Fruit fly (Drosophila melanogaster): ENCODE results near the gene CG14811.

CG14811 gene

DNA sequence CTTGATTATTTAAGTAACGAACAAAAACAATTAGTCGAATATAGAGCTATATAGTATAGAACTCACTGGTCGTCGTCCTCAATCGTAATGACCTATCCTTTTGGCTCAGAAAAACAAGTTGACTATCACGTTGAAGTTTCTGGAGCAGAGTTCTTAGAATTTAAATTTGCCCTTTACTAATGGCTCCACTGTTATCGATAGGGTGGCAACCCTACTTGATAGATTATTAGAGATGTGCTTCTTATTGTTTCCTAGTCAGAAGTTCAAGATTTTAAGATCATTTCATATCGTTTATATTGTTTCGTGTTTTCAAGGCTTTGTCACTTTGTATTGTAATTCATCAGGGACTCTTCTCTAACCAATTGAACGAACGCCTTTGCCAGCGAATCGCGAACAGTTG is 1.9 kb downstream of the CG14811 start, which contains the start of gene CG14810:
CG14810 (minus strand) TSS at position 101 of the 400 bp plus-strand sequence.
- no peak for TF ChIP-seq CG8478 (optimal IDR thresholded peaks at IDR 0.05)
- TF ChIP-seq Sry-δ (GFP tag; optimal IDR thresholded peaks at IDR 0.05), result peak; percentile 12

DNA sequence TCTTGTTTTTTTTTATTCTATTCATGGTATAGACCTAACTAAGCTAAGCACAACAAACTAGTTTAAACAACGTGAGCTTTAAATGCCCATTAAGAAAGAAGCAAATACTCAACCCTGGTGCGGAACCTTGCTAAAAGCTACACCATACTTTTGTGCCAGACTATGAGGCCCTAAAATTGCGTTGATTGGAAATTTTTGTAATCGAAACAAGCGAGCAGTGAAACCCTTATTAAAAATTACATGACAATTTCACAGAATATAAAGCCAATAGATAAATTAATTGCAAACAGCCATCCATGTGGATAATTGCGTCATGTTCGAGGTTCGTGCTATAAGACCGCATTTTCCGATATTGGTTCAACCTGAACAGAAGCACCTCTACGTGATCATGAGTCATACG is 3.2 kb downstream of the CG14811 start:
- TF ChIP-seq yki (optimal IDR thresholded peaks at IDR 0.05), result no peak
- TF ChIP-seq Fer3 (tag; optimal IDR thresholded peaks at IDR 0.05), result no peak
- TF ChIP-seq Hsf (GFP tag; optimal IDR thresholded peaks at IDR 0.05), result no peak
- no peak for TF ChIP-seq Usf (GFP tag; optimal IDR thresholded peaks at IDR 0.05)
- no peak for TF ChIP-seq CG42726 (GFP tag; IDR thresholded peaks at IDR 0.05; ENCODE audit: partially characterized antibody)
- TF ChIP-seq CG15479 (GFP tag; optimal IDR thresholded peaks at IDR 0.05), result no peak
- TF ChIP-seq CG32532 (GFP tag; IDR thresholded peaks at IDR 0.05), result no peak
- no peak for TF ChIP-seq cwo (GFP tag; optimal IDR thresholded peaks at IDR 0.05)
- no peak for TF ChIP-seq CG13624 (GFP tag; optimal IDR thresholded peaks at IDR 0.05)
- TF ChIP-seq trem (tag; optimal IDR thresholded peaks at IDR 0.05), result no peak
- TF ChIP-seq emc (GFP tag; optimal IDR thresholded peaks at IDR 0.05), result no peak
- no peak for TF ChIP-seq CG31224 (GFP tag; IDR thresholded peaks at IDR 0.05)
- peak; percentile 66 for TF ChIP-seq CTCF (GFP tag; optimal IDR thresholded peaks at IDR 0.05)
- TF ChIP-seq Ets65A (GFP tag), result no peak
- peak; percentile 73 for TF ChIP-seq Med (GFP tag)
- no peak for TF ChIP-seq sens-2 (GFP tag; IDR thresholded peaks at IDR 0.05)
- TF ChIP-seq stc (GFP tag; IDR thresholded peaks at IDR 0.05), result no peak
- TF ChIP-seq CG2129 (GFP tag; IDR thresholded peaks at IDR 0.05; ENCODE audit: partially characterized antibody), result no peak
- peak; percentile 6 for TF ChIP-seq pzg (GFP tag; optimal IDR thresholded peaks at IDR 0.05)
- no peak for TF ChIP-seq dm (GFP tag; optimal IDR thresholded peaks at IDR 0.05)
- TF ChIP-seq stwl (tag; optimal IDR thresholded peaks at IDR 0.05), result peak; percentile 16
- peak; percentile 12; the same call in 1 of the 2 replicates for TF ChIP-seq CG13287 (GFP tag; IDR thresholded peaks at IDR 0.05; ENCODE audit: partially characterized antibody)
- TF ChIP-seq fd64A (GFP tag; optimal IDR thresholded peaks at IDR 0.05), result no peak
- TF ChIP-seq tgo (GFP tag; IDR thresholded peaks at IDR 0.05), result no peak
- no peak for TF ChIP-seq sna (GFP tag; IDR thresholded peaks at IDR 0.05; ENCODE audit: partially characterized antibody)
- TF ChIP-seq MTF-1 (GFP tag; optimal IDR thresholded peaks at IDR 0.05; ENCODE audit: borderline replicate concordance), result no peak
- no peak for TF ChIP-seq CG10274 (GFP tag; optimal IDR thresholded peaks at IDR 0.05)
- TF ChIP-seq CG18764 (GFP tag; optimal IDR thresholded peaks at IDR 0.05), result no peak
- no peak for TF ChIP-seq ewg (GFP tag; optimal IDR thresholded peaks at IDR 0.05)
- TF ChIP-seq tna (GFP tag; IDR thresholded peaks at IDR 0.05; ENCODE audit: partially characterized antibody), result no peak
- no peak for TF ChIP-seq insv (GFP tag; optimal IDR thresholded peaks at IDR 0.05)
- TF ChIP-seq Hr3 (GFP tag; optimal IDR thresholded peaks at IDR 0.05), result no peak
- peak; percentile 67 for TF ChIP-seq kay (GFP tag; optimal IDR thresholded peaks at IDR 0.05)
- TF ChIP-seq CG10654 (GFP tag; optimal IDR thresholded peaks at IDR 0.05), result no peak
- no peak for TF ChIP-seq CG4404 (GFP tag; IDR thresholded peaks at IDR 0.05)
- no peak for TF ChIP-seq CG4617 (GFP tag; optimal IDR thresholded peaks at IDR 0.05; ENCODE audit: borderline replicate concordance)
- peak; percentile 0 for TF ChIP-seq Dp (GFP tag; optimal IDR thresholded peaks at IDR 0.05)
- TF ChIP-seq CG17802 (tag; optimal IDR thresholded peaks at IDR 0.05), result peak; percentile 27
- no peak for TF ChIP-seq CG6175 (GFP tag; IDR thresholded peaks at IDR 0.05)
- TF ChIP-seq CG15269 (tag; optimal IDR thresholded peaks at IDR 0.05), result no peak
- TF ChIP-seq CG6272 (GFP tag; IDR thresholded peaks at IDR 0.05), result no peak
- no peak for TF ChIP-seq CG6254 (GFP tag; optimal IDR thresholded peaks at IDR 0.05)
- TF ChIP-seq CG33213 (GFP tag; optimal IDR thresholded peaks at IDR 0.05), result no peak
- no peak for TF ChIP-seq Optix (GFP tag; IDR thresholded peaks at IDR 0.05)
- TF ChIP-seq pnt (GFP tag; optimal IDR thresholded peaks at IDR 0.05), result no peak
- peak; percentile 31 for TF ChIP-seq zen (tag; optimal IDR thresholded peaks at IDR 0.05)
- TF ChIP-seq CG4707 (GFP tag; optimal IDR thresholded peaks at IDR 0.05), result no peak
- no peak for TF ChIP-seq Hand (GFP tag; optimal IDR thresholded peaks at IDR 0.05)
- TF ChIP-seq CG12155 (GFP tag; optimal IDR thresholded peaks at IDR 0.05), result no peak
